Fruit fly (Drosophila melanogaster): ENCODE measurements around the gene ppk28.
A peak's percentile ranks its signal among the peaks of the same experiment; 100 is the strongest.

The ppk28 gene

dm6 chrX:16833097-16833496 lies 27.2 kb downstream of the ppk28 start (continued):
- TF ChIP-seq insv (GFP tag; optimal IDR thresholded peaks at IDR 0.05) (no peak), CG3995 (GFP tag; optimal IDR thresholded peaks at IDR 0.05) (no peak), CG14965 (GFP tag; optimal IDR thresholded peaks at IDR 0.05; ENCODE audit: borderline replicate concordance) (peak; percentile 53), Dll (GFP tag; IDR thresholded peaks at IDR 0.05; ENCODE audit: partially characterized antibody) (no peak), Dip2 (GFP tag; IDR thresholded peaks at IDR 0.05) (no peak), CG15479 (GFP tag; optimal IDR thresholded peaks at IDR 0.05) (no peak), bsh (GFP tag; optimal IDR thresholded peaks at IDR 0.05) (peak; percentile 76 to 89), Trl (optimal IDR thresholded peaks at IDR 0.05) (no peak), Trl (GFP tag; optimal IDR thresholded peaks at IDR 0.05) (peak; percentile 65), seq (GFP tag; IDR thresholded peaks at IDR 0.05) (no peak), CG12299 (tag; optimal IDR thresholded peaks at IDR 0.05) (peak; percentile 36), CG6813 (GFP tag; optimal IDR thresholded peaks at IDR 0.05) (peak; percentile 61), dmrt11E (tag; optimal IDR thresholded peaks at IDR 0.05) (peak; percentile 30), emc (GFP tag; optimal IDR thresholded peaks at IDR 0.05) (no peak), CG12219 (GFP tag; optimal IDR thresholded peaks at IDR 0.05) (peak; percentile 80), Ets97D (GFP tag; optimal IDR thresholded peaks at IDR 0.05) (peak; percentile 27), pho (GFP tag; optimal IDR thresholded peaks at IDR 0.05) (no peak), onecut (GFP tag; IDR thresholded peaks at IDR 0.05) (peak; percentile 67), CG10147 (GFP tag; optimal IDR thresholded peaks at IDR 0.05) (peak; percentile 34), Deaf1 (tag; optimal IDR thresholded peaks at IDR 0.05) (peak; percentile 28), chm (GFP tag; IDR thresholded peaks at IDR 0.05) (no peak), CG33557 (GFP tag; optimal IDR thresholded peaks at IDR 0.05) (no peak), CG1529 (GFP tag; optimal IDR thresholded peaks at IDR 0.05) (peak; percentile 77), gro (GFP tag; optimal IDR thresholded peaks at IDR 0.05) (no peak), Mrtf (GFP tag; IDR thresholded peaks at IDR 0.05) (peak; percentile 67), sens (GFP tag) (peak; percentile 98), BtbVII (GFP tag; optimal IDR thresholded peaks at IDR 0.05) (no peak), Asciz (GFP tag; optimal IDR thresholded peaks at IDR 0.05) (peak; percentile 74), Stat92E (GFP tag; optimal IDR thresholded peaks at IDR 0.05) (peak in 1 of 3 experiments; percentile 18), Bdp1 (GFP tag; optimal IDR thresholded peaks at IDR 0.05) (peak; percentile 27), CG9876 (GFP tag; optimal IDR thresholded peaks at IDR 0.05) (no peak), CG8290 (GFP tag; optimal IDR thresholded peaks at IDR 0.05) (peak; percentile 64), CG8290 (tag; optimal IDR thresholded peaks at IDR 0.05) (peak in 1 of 2 experiments; percentile 86), Dad (GFP tag; optimal IDR thresholded peaks at IDR 0.05) (peak; percentile 35), H15 (GFP tag; IDR thresholded peaks at IDR 0.05) (peak; percentile 65), zen (tag; optimal IDR thresholded peaks at IDR 0.05) (peak; percentile 38), dysf (GFP tag; IDR thresholded peaks at IDR 0.05) (peak; percentile 81), CG3726 (GFP tag; IDR thresholded peaks at IDR 0.05) (no peak), ewg (GFP tag; optimal IDR thresholded peaks at IDR 0.05) (peak; percentile 68), ATbp (GFP tag; optimal IDR thresholded peaks at IDR 0.05) (peak; percentile 87), CG5953 (GFP tag; IDR thresholded peaks at IDR 0.05) (peak; percentile 77), cg (GFP tag; optimal IDR thresholded peaks at IDR 0.05) (no peak), pan (optimal IDR thresholded peaks at IDR 0.05) (no peak), pan (GFP tag; optimal IDR thresholded peaks at IDR 0.05 in 1 of 2, IDR thresholded peaks at IDR 0.05 in 1 of 2) (peak in 1 of 2 experiments; percentile 70), Neu2 (GFP tag; optimal IDR thresholded peaks at IDR 0.05; ENCODE audit: borderline replicate concordance) (no peak), CG2120 (GFP tag; optimal IDR thresholded peaks at IDR 0.05) (peak; percentile 33), Elba2 (GFP tag; optimal IDR thresholded peaks at IDR 0.05) (no peak), vvl (GFP tag; IDR thresholded peaks at IDR 0.05) (peak; percentile 87), CG12071 (GFP tag; optimal IDR thresholded peaks at IDR 0.05) (peak; percentile 77), abd-A (tag; optimal IDR thresholded peaks at IDR 0.05) (no peak), Lim3 (GFP tag; IDR thresholded peaks at IDR 0.05) (0 out of 2 replicates have a peak, but pooled peaks have one; percentile 30), CG32767 (GFP tag; IDR thresholded peaks at IDR 0.05) (0 out of 2 replicates have a peak, but pooled peaks have one; percentile 41)

Data from whole organism, embryonic.